Worm (Caenorhabditis elegans) whole organism, L4 larva: ENCODE measurements around the gene F49E11.7.

Experiments used
- F10B5.3 ChIP-seq: sonication (generic microtip); optimal IDR thresholded peaks from 2 replicates; lab custom pipeline; 2016; ENCODE audit warnings: mild to moderate bottlenecking, missing genetic modification characterization, missing compliant biosample characterization
- F26F4.8 ChIP-seq: fragments of 200-800 bp; sonication (Bioruptor generic); conservative IDR thresholded peaks from 2 replicates; pipeline ENCODE4 v1.3.6; 2022; ENCODE audit warnings: missing genetic modification characterization, missing compliant biosample characterization
- T20F7.1 ChIP-seq: fragments of 200-800 bp; sonication (Bioruptor generic); optimal IDR thresholded peaks from 2 replicates; lab custom pipeline; 2018; ENCODE audit warnings: mild to moderate bottlenecking, missing genetic modification characterization, missing compliant biosample characterization
- Y5F2A.4 ChIP-seq: fragments of 200-800 bp; sonication (Bioruptor generic); optimal IDR thresholded peaks from 2 replicates; lab custom pipeline; 2018; ENCODE audit warnings: mild to moderate bottlenecking, missing genetic modification characterization, missing compliant biosample characterization
- aha-1 ChIP-seq: fragments of 150-350 bp; peaks from one replicate; lab custom pipeline; 2014; ENCODE audit warnings: missing biosample characterization, missing genetic modification characterization
- aly-2 ChIP-seq: sonication (generic microtip); optimal IDR thresholded peaks from 2 replicates; lab custom pipeline; 2018; ENCODE audit warnings: missing biosample characterization, missing genetic modification characterization
- ama-1 ChIP-seq: fragments of 150-350 bp; optimal IDR thresholded peaks from 2 replicates; lab custom pipeline; 2014; ENCODE audit warnings: inconsistent platforms, mixed read lengths
- attf-4 ChIP-seq: sonication (generic microtip); optimal IDR thresholded peaks from 3 replicates; lab custom pipeline; 2017; ENCODE audit warnings: missing biosample characterization, missing genetic modification characterization
- ceh-44 ChIP-seq: fragments of 200-800 bp; sonication (Bioruptor generic); IDR thresholded peaks from 2 replicates; pipeline ENCODE4 v1.3.6; 2022; ENCODE audit warnings: missing genetic modification reagents, missing genetic modification characterization, missing compliant biosample characterization
- ceh-82 ChIP-seq: sonication (generic microtip); optimal IDR thresholded peaks from 2 replicates; lab custom pipeline; 2017; ENCODE audit warnings: missing biosample characterization, missing genetic modification characterization
- ctbp-1 ChIP-seq: fragments of 200-800 bp; sonication (Bioruptor generic); IDR thresholded peaks from 2 replicates; pipeline ENCODE4 v1.3.6; 2022; ENCODE audit warnings: missing genetic modification reagents, missing genetic modification characterization, missing compliant biosample characterization
- daf-12 ChIP-seq: fragments of 150-350 bp; optimal IDR thresholded peaks from 2 replicates; lab custom pipeline; 2014; ENCODE audit warnings: missing biosample characterization, missing genetic modification reagents, missing genetic modification characterization
- daf-16 ChIP-seq, 3 experiments: sonication (generic microtip); optimal IDR thresholded peaks; 2 replicates each; lab custom pipeline; 2016 to 2017; ENCODE audit warnings: missing genetic modification characterization in 3 of 3, missing genetic modification reagents in 3 of 3, mild to moderate bottlenecking in 2 of 3, missing compliant biosample characterization in 2 of 3, missing biosample characterization in 1 of 3, moderate library complexity in 1 of 3
- dpl-1 ChIP-seq: fragments of 150-350 bp; optimal IDR thresholded peaks from 2 replicates; lab custom pipeline; 2014; ENCODE audit warnings: missing biosample characterization, missing genetic modification reagents, missing genetic modification characterization
- dve-1 ChIP-seq: sonication (generic microtip); optimal IDR thresholded peaks from 2 replicates; lab custom pipeline; 2017; ENCODE audit warnings: antibody characterized with exemption, mild to moderate bottlenecking, missing genetic modification characterization, missing compliant biosample characterization; ENCODE audit not compliant: insufficient read depth
- egl-43 ChIP-seq: fragments of 200-800 bp; sonication (Bioruptor generic); IDR thresholded peaks from 2 replicates; pipeline ENCODE4 v1.3.6; 2022; ENCODE audit warnings: missing genetic modification reagents, missing genetic modification characterization, missing compliant biosample characterization
- gei-8 ChIP-seq: fragments of 200-800 bp; sonication (Bioruptor generic); optimal IDR thresholded peaks from 2 replicates; lab custom pipeline; 2018; ENCODE audit warnings: mild to moderate bottlenecking, missing genetic modification characterization, missing compliant biosample characterization
- hlh-11 ChIP-seq: fragments of 200-800 bp; sonication (Bioruptor generic); optimal IDR thresholded peaks from 2 replicates; lab custom pipeline; 2018; ENCODE audit warnings: mild to moderate bottlenecking, missing genetic modification characterization, missing compliant biosample characterization
- hmg-1.1 ChIP-seq: fragments of 200-800 bp; sonication (Bioruptor generic); IDR thresholded peaks from 2 replicates; pipeline ENCODE4 v1.3.6; 2022; ENCODE audit warnings: missing genetic modification reagents, missing genetic modification characterization, missing compliant biosample characterization
- lin-39 ChIP-seq: fragments of 150-350 bp; optimal IDR thresholded peaks from 2 replicates; lab custom pipeline; 2014; ENCODE audit warnings: missing biosample characterization, missing genetic modification reagents, missing genetic modification characterization
- lsy-2 ChIP-seq, 2 experiments: fragments of 150-350 bp in 1 of 2; sonication (generic microtip) in 1 of 2; optimal IDR thresholded peaks; 2 replicates each; lab custom pipeline; 2014 to 2017; ENCODE audit warnings: missing biosample characterization in 2 of 2, missing genetic modification characterization in 2 of 2
- madf-5 ChIP-seq, 2 experiments: fragments of 200-800 bp; sonication (Bioruptor generic); IDR thresholded peaks; 2 replicates each; pipeline ENCODE4 v1.3.6; 2022; ENCODE audit warnings: missing compliant biosample characterization in 2 of 2, missing genetic modification characterization in 2 of 2
- mdl-1 ChIP-seq, 2 experiments: fragments of 150-350 bp in 1 of 2; sonication (generic microtip) in 1 of 2; optimal IDR thresholded peaks; 2 replicates each; lab custom pipeline; 2014 to 2017; ENCODE audit warnings: missing biosample characterization in 2 of 2, missing genetic modification characterization in 2 of 2
- mdt-29 ChIP-seq: fragments of 200-800 bp; sonication (Bioruptor generic); IDR thresholded peaks from 2 replicates; pipeline ENCODE4 v1.3.6; 2022; ENCODE audit warnings: missing genetic modification reagents, missing genetic modification characterization, missing compliant biosample characterization
- mep-1 ChIP-seq: fragments of 150-350 bp; sonication (generic microtip); optimal IDR thresholded peaks from 3 replicates; lab custom pipeline; 2014; ENCODE audit warnings: missing biosample characterization, missing genetic modification characterization
- nhr-102 ChIP-seq: sonication (generic microtip); optimal IDR thresholded peaks from 2 replicates; lab custom pipeline; 2016; ENCODE audit warnings: mild to moderate bottlenecking, missing genetic modification characterization, moderate library complexity, missing compliant biosample characterization
- nhr-111 ChIP-seq: fragments of 200-800 bp; sonication (Bioruptor generic); optimal IDR thresholded peaks from 2 replicates; lab custom pipeline; 2018; ENCODE audit warnings: mild to moderate bottlenecking, missing genetic modification characterization, missing compliant biosample characterization
- nhr-237 ChIP-seq: sonication (generic microtip); optimal IDR thresholded peaks from 2 replicates; lab custom pipeline; 2017; ENCODE audit warnings: missing biosample characterization, missing genetic modification characterization
- nhr-25 ChIP-seq: sonication (generic microtip); optimal IDR thresholded peaks from 2 replicates; lab custom pipeline; 2017; ENCODE audit warnings: missing genetic modification characterization, mild to moderate bottlenecking, missing compliant biosample characterization, antibody characterized with exemption, moderate library complexity, borderline replicate concordance; ENCODE audit not compliant: insufficient read depth
- nhr-48 ChIP-seq: sonication (generic microtip); optimal IDR thresholded peaks from 2 replicates; lab custom pipeline; 2016; ENCODE audit warnings: mild to moderate bottlenecking, missing genetic modification characterization, missing compliant biosample characterization
- sdz-12 ChIP-seq: fragments of 200-800 bp; sonication (Bioruptor generic); optimal IDR thresholded peaks from 2 replicates; lab custom pipeline; 2018; ENCODE audit warnings: mild to moderate bottlenecking, missing genetic modification characterization, missing compliant biosample characterization
- set-16 ChIP-seq: fragments of 200-800 bp; sonication (Bioruptor generic); IDR thresholded peaks from 2 replicates; pipeline ENCODE4 v1.3.6; 2022; ENCODE audit warnings: missing genetic modification reagents, missing genetic modification characterization, missing compliant biosample characterization
- snpc-4 ChIP-seq: fragments of 150-350 bp; optimal IDR thresholded peaks from 2 replicates; lab custom pipeline; 2014; ENCODE audit warnings: missing biosample characterization, missing genetic modification characterization
- unc-130 ChIP-seq: sonication (generic microtip); optimal IDR thresholded peaks from 2 replicates; lab custom pipeline; 2016; ENCODE audit warnings: missing genetic modification reagents, missing genetic modification characterization, missing compliant biosample characterization
- unc-62 ChIP-seq, 3 experiments: fragments of 150-350 bp in 1 of 3; sonication (generic microtip); optimal IDR thresholded peaks in 2 of 3; peaks in 1 of 3; 1 replicate in 1 of 3; 2 replicates in 2 of 3; lab custom pipeline; 2014 to 2017; ENCODE audit warnings: missing biosample characterization in 3 of 3, missing genetic modification characterization in 3 of 3, missing genetic modification reagents in 3 of 3, missing genotype in 1 of 3
- zfp-3 ChIP-seq: fragments of 200-800 bp; sonication (Bioruptor generic); conservative IDR thresholded peaks from 2 replicates; pipeline ENCODE4 v1.3.6; 2022; ENCODE audit warnings: missing genetic modification reagents, missing genetic modification characterization, missing compliant biosample characterization
- zip-2 ChIP-seq: fragments of 150-350 bp; optimal IDR thresholded peaks from 2 replicates; lab custom pipeline; 2014; ENCODE audit warnings: missing biosample characterization, missing genetic modification characterization

F49E11.7 gene

ce11 chrIV:13082836-13083763, 30.4 kb downstream of the F49E11.7 start (continued):
- TF ChIP-seq zfp-3 (GFP tag; lab: Robert Waterston, UW) (peak; percentile 51; the same call in 1 of the 2 replicates), nhr-48 (peak; percentile 1), madf-5 (GFP tag; IDR thresholded peaks at IDR 0.05; lab: Robert Waterston, UW) (no peak), nhr-111 (GFP tag; lab: Kevin White, UChicago) (no peak), snpc-4 (no peak), zip-2 (no peak), dpl-1 (GFP tag; lab: Kevin White, UChicago) (no peak), F26F4.8 (no peak), nhr-25 (peak; percentile 81), mdl-1 (tag; optimal IDR thresholded peaks at IDR 0.05; lab: Kevin White, UChicago) (no peak), lin-39 (tag; lab: Kevin White, UChicago) (no peak), aly-2 (tag; lab: Kevin White, UChicago) (no peak), dve-1 (tag; lab: Kevin White, UChicago) (peak; percentile 39)

- peak in 1 of 2 experiments; percentile 91 for TF ChIP-seq unc-62 (GFP tag; optimal IDR thresholded peaks at IDR 0.05 in 1 of 2; lab: Kevin White, UChicago)
- no peak for TF ChIP-seq unc-62 (tag; optimal IDR thresholded peaks at IDR 0.05; lab: Kevin White, UChicago)
- TF ChIP-seq nhr-111 (GFP tag; lab: Kevin White, UChicago), result no peak
- TF ChIP-seq, all 104 proteins: peak for 1
Measured at ce11 chrIV:13085675-13086074, 33.0 kb downstream of the F49E11.7 start.

ce11 chrIV:13086705-13087104, 34.0 kb downstream of the F49E11.7 start, which contains the start of gene spin-2:
spin-2 (plus strand) TSS chrIV:13087005.
- TF ChIP-seq dpl-1 (GFP tag; lab: Kevin White, UChicago) (no peak), lsy-2 (tag; optimal IDR thresholded peaks at IDR 0.05; lab: Kevin White, UChicago) (no peak), set-16 (GFP tag; lab: Robert Waterston, UW) (no peak), nhr-237 (tag; lab: Kevin White, UChicago) (no peak), gei-8 (GFP tag; lab: Kevin White, UChicago) (no peak), unc-130 (GFP tag; lab: Kevin White, UChicago) (no peak), nhr-102 (tag; lab: Kevin White, UChicago) (no peak), Y5F2A.4 (GFP tag; lab: Kevin White, UChicago) (no peak), hmg-1.1 (no peak), ama-1 (lab: Kevin White, UChicago) (no peak), attf-4 (no peak), aha-1 (tag; lab: Kevin White, UChicago) (no peak), ctbp-1 (GFP tag; lab: Robert Waterston, UW) (no peak), hlh-11 (tag; lab: Kevin White, UChicago) (no peak), ceh-44 (no peak), mdt-29 (GFP tag; lab: Robert Waterston, UW) (no peak), F10B5.3 (no peak), daf-12 (no peak), daf-16 (GFP tag; optimal IDR thresholded peaks at IDR 0.05; lab: Kevin White, UChicago) (no peak), daf-16 (tag; optimal IDR thresholded peaks at IDR 0.05; lab: Kevin White, UChicago) (no peak)

ce11 chrIV:13089671-13090242, 37.1 kb downstream of the F49E11.7 start:
- TF ChIP-seq T20F7.1 (GFP tag; lab: Kevin White, UChicago), result no peak
- no peak for TF ChIP-seq sdz-12 (GFP tag; lab: Kevin White, UChicago)
- 0 out of 2 replicates have a peak, but pooled peaks have one; percentile 5 for TF ChIP-seq egl-43
- no peak for TF ChIP-seq mep-1 (tag; lab: Kevin White, UChicago)
- TF ChIP-seq zfp-3 (GFP tag; lab: Robert Waterston, UW), result no peak
- TF ChIP-seq set-16 (GFP tag; lab: Robert Waterston, UW), result peak; percentile 95
- TF ChIP-seq ceh-82 (tag; lab: Kevin White, UChicago), result no peak
- TF ChIP-seq, all 104 proteins: peak for 2
